Worm (Caenorhabditis elegans): ENCODE measurements around the gene R02D5.1.

R02D5.1 gene

ce11 chrV:14501136-14501535 lies 6.9 kb upstream of the R02D5.1 start, which contains the start of gene R02D5.24:
TSS of gene R02D5.24 (plus strand) at chrV:14501340.
- no peak for TF ChIP-seq fkh-6 (tag; optimal IDR thresholded peaks at IDR 0.05)
- peak; percentile 8 for TF ChIP-seq ceh-22 (tag; optimal IDR thresholded peaks at IDR 0.05)
- TF ChIP-seq syd-9 (tag; optimal IDR thresholded peaks at IDR 0.05) = peak; percentile 8
- TF ChIP-seq ref-2 (tag; optimal IDR thresholded peaks at IDR 0.05) = peak; percentile 34
- no peak for TF ChIP-seq rnt-1 (tag; optimal IDR thresholded peaks at IDR 0.05)
- TF ChIP-seq ceh-19 (GFP tag; optimal IDR thresholded peaks at IDR 0.05) = peak; percentile 15
- no peak for TF ChIP-seq unc-3 (GFP tag; conservative IDR thresholded peaks at IDR 0.05)
- no peak for TF ChIP-seq unc-3 (tag; optimal IDR thresholded peaks at IDR 0.05)
- TF ChIP-seq tbx-2 (tag; optimal IDR thresholded peaks at IDR 0.05) = peak; percentile 8
- no peak for TF ChIP-seq ceh-6 (GFP tag; optimal IDR thresholded peaks at IDR 0.05)
- peak; percentile 31 for TF ChIP-seq elt-2 (tag; optimal IDR thresholded peaks at IDR 0.05)
- no peak for TF ChIP-seq ets-4 (tag; optimal IDR thresholded peaks at IDR 0.05)
- TF ChIP-seq F13H6.1 (tag; optimal IDR thresholded peaks at IDR 0.05) = no peak

- TF ChIP-seq ets-4 (tag; optimal IDR thresholded peaks at IDR 0.05) (no peak), lin-11 (tag; optimal IDR thresholded peaks at IDR 0.05) (no peak), hlh-30 (tag; optimal IDR thresholded peaks at IDR 0.05; ENCODE audit: insufficient read depth) (no peak), elt-2 (tag; optimal IDR thresholded peaks at IDR 0.05) (peak; percentile 47)
Measured at ce11 chrV:14503065-14503464, 5.0 kb upstream of the R02D5.1 start.

ce11 chrV:14504120-14504519 lies 3.9 kb upstream of the R02D5.1 start:
- TF ChIP-seq T23F11.4 (GFP tag; optimal IDR thresholded peaks at IDR 0.05) (no peak), ceh-34 (tag; optimal IDR thresholded peaks at IDR 0.05) (no peak), ets-4 (tag; optimal IDR thresholded peaks at IDR 0.05) (no peak), ceh-31 (tag; optimal IDR thresholded peaks at IDR 0.05) (no peak), gmeb-2 (tag; optimal IDR thresholded peaks at IDR 0.05) (no peak)

ce11 chrV:14504774-14505173 lies 3.3 kb upstream of the R02D5.1 start:
- TF ChIP-seq ets-4 (tag; optimal IDR thresholded peaks at IDR 0.05) (no peak), lin-11 (tag; optimal IDR thresholded peaks at IDR 0.05) (peak; percentile 3)

- no peak for TF ChIP-seq nfya-1 (tag; optimal IDR thresholded peaks at IDR 0.05)
- TF ChIP-seq elt-2 (tag; optimal IDR thresholded peaks at IDR 0.05) = peak; percentile 97
- no peak for TF ChIP-seq fax-1 (tag; optimal IDR thresholded peaks at IDR 0.05)
- TF ChIP-seq hlh-13 (GFP tag; optimal IDR thresholded peaks at IDR 0.05) = no peak
- no peak for TF ChIP-seq C38D4.7 (GFP tag; optimal IDR thresholded peaks at IDR 0.05)
- TF ChIP-seq unc-86 (tag; optimal IDR thresholded peaks at IDR 0.05) = no peak
- TF ChIP-seq gmeb-2 (tag; optimal IDR thresholded peaks at IDR 0.05) = no peak
- no peak for TF ChIP-seq tbx-2 (tag; optimal IDR thresholded peaks at IDR 0.05)
- TF ChIP-seq ceh-2 (tag; optimal IDR thresholded peaks at IDR 0.05) = no peak
- TF ChIP-seq C08G9.2 (tag; optimal IDR thresholded peaks at IDR 0.05) = peak; percentile 16
- peak; percentile 11 for TF ChIP-seq syd-9 (tag; optimal IDR thresholded peaks at IDR 0.05)
- TF ChIP-seq pax-1 (tag; optimal IDR thresholded peaks at IDR 0.05) = no peak
- peak; percentile 10 for TF ChIP-seq ceh-31 (tag; optimal IDR thresholded peaks at IDR 0.05)
- TF ChIP-seq ceh-6 (GFP tag; optimal IDR thresholded peaks at IDR 0.05) = no peak
- no peak for TF ChIP-seq unc-55 (GFP tag; optimal IDR thresholded peaks at IDR 0.05)
- peak; percentile 45 for TF ChIP-seq rnt-1 (tag; optimal IDR thresholded peaks at IDR 0.05)
- no peak for TF ChIP-seq K02D7.2 (tag; optimal IDR thresholded peaks at IDR 0.05)
- peak; percentile 79 for TF ChIP-seq ref-2 (tag; optimal IDR thresholded peaks at IDR 0.05)
Measured at ce11 chrV:14505745-14506214, 2.3 kb upstream of the R02D5.1 start.

- TF ChIP-seq ama-1 (optimal IDR thresholded peaks at IDR 0.05) (no peak), pros-1 (tag; optimal IDR thresholded peaks at IDR 0.05) (no peak), fkh-6 (tag; optimal IDR thresholded peaks at IDR 0.05) (no peak), pax-1 (tag; optimal IDR thresholded peaks at IDR 0.05) (no peak), ceh-18 (tag; optimal IDR thresholded peaks at IDR 0.05) (no peak), ceh-19 (GFP tag; optimal IDR thresholded peaks at IDR 0.05) (no peak), elt-2 (tag; optimal IDR thresholded peaks at IDR 0.05) (peak; percentile 3), unc-55 (GFP tag; optimal IDR thresholded peaks at IDR 0.05) (peak; percentile 6), tbx-7 (tag; optimal IDR thresholded peaks at IDR 0.05) (no peak), ceh-14 (tag; optimal IDR thresholded peaks at IDR 0.05) (no peak), rnt-1 (tag; optimal IDR thresholded peaks at IDR 0.05) (peak; percentile 22)
Measured at ce11 chrV:14506713-14507675, 1.1 kb upstream of the R02D5.1 start.

Data from whole organism, late embryonic.